Worm (Caenorhabditis elegans): ENCODE data around the gene pde-12.

The pde-12 gene

DNA sequence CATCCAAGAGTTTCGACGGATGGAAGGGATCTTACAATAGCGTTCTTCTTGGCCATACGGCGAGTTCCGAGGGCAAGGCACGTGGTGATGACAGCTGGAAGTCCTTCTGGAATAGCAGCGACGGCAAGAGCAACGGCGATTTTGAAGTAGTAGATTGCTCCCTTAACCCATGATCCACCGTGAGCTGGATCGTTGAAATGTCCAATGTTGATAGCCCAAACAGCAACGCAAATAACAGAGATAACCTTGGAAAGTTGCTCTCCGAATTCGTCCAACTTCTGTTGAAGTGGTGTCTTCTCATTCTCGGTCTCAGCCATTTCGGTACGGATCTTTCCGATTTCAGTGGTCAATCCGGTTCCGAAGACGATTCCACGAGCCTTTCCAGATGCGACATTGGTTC lies 29.6 kb downstream of the pde-12 start:
- TF ChIP-seq cog-1 (tag; optimal IDR thresholded peaks at IDR 0.05) (no peak), flt-1 (GFP tag; IDR thresholded peaks at IDR 0.05) (no peak), T22C8.4 (GFP tag; IDR thresholded peaks at IDR 0.05) (no peak), ztf-29 (GFP tag; IDR thresholded peaks at IDR 0.05) (no peak), med-1 (GFP tag; optimal IDR thresholded peaks at IDR 0.05; ENCODE audit: insufficient read depth) (no peak), ztf-23 (GFP tag; IDR thresholded peaks at IDR 0.05) (no peak), tab-1 (GFP tag; IDR thresholded peaks at IDR 0.05) (no peak), ref-1 (GFP tag; conservative IDR thresholded peaks at IDR 0.05) (no peak), klf-2 (GFP tag; conservative IDR thresholded peaks at IDR 0.05) (no peak)

DNA sequence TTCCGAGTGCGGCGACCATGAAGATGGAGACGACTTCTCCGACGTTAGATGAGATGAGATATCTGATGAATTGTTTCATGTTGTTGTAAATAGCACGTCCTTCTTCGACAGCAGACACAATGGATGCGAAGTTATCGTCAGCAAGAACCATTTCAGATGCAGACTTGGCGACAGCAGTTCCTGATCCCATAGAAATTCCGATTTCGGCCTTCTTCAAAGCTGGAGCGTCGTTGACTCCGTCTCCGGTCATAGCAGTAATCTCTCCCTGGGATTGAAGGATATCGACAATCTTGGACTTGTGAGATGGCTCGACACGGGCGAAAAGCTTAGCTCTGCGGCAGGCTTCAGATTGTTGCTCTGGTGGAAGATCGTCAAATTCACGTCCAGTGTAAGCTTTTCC lies 30.9 kb downstream of the pde-12 start:
- TF ChIP-seq klf-2 (GFP tag; conservative IDR thresholded peaks at IDR 0.05) (no peak), flt-1 (GFP tag; IDR thresholded peaks at IDR 0.05) (no peak), T22C8.4 (GFP tag; IDR thresholded peaks at IDR 0.05) (no peak), ref-1 (GFP tag; conservative IDR thresholded peaks at IDR 0.05) (no peak), tab-1 (GFP tag; IDR thresholded peaks at IDR 0.05) (no peak), ztf-29 (GFP tag; IDR thresholded peaks at IDR 0.05) (no peak)

DNA sequence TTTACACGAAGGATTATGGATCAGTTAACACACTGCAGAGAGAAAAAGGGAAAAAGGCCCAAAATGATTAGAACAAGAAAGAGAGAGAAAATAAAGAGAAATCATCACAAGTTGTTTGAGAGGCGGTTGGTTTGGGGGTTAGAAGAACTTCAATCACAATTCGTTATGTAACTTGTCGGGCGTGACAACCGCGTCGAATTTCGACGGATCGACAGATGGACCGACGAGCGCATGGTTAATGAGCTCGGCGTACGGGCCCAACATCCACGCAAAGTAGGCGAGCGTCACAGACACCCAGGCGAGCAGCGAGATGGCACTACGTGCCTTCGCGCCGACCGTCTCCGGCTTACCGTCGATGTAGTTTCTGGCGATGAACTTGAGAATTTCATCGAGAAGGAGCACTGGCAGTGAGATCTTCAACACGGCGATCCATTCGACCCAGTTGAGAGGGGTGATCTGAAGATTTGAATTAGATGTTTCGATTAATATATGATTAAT lies 32.0 kb downstream of the pde-12 start:
- TF ChIP-seq med-1 (GFP tag; optimal IDR thresholded peaks at IDR 0.05; ENCODE audit: insufficient read depth) (no peak), flt-1 (GFP tag; IDR thresholded peaks at IDR 0.05) (no peak), klf-2 (GFP tag; conservative IDR thresholded peaks at IDR 0.05) (no peak), T22C8.4 (GFP tag; IDR thresholded peaks at IDR 0.05) (no peak), tab-1 (GFP tag; IDR thresholded peaks at IDR 0.05) (no peak), ztf-23 (GFP tag; IDR thresholded peaks at IDR 0.05) (no peak), ref-1 (GFP tag; conservative IDR thresholded peaks at IDR 0.05) (no peak), cog-1 (tag; optimal IDR thresholded peaks at IDR 0.05) (no peak)

DNA sequence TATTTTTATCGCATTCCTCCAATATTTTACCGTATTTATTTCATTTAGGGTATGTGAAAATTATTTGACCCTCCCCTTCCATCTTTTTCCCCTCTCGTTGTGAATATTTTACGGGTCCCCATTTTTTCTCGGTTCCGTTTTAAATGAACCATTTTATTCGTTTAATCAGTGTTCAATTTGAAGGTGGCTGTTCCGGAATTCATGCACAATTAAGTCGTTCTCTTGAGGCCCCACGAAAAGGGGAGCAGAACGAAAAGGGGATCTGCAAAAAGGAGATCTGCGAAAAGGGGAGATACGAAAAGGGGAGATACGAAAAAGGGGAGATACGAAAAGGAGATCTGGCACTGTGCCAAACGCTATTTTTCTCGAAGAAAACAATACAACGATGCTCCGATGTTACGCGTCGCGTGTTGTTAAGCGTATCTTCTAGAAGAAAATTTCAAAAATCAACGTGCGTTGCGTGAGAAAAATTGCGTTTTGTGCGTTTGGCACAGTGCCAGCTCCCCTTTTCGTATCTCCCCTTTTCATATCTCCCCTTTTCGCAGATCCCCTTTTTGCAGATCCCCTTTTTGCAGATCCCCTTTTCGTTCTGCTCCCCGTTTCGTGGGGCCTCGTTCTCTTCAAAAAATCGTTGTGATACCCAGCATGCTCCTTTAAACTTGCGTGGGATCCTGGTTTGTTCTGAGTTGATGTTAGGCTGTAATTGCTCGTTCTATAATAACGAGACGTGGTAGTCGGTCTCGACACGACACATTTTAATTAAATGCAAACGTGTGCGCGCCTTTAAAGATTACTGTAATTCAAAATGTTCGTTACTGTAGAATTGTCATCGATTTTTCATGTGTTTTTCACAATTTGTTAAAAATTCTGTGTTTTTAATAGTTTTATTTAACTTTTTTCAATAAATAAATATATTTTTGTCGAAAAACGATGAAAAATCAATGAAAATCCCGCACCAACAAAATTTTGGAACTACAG lies 33.7 kb downstream of the pde-12 start:
- no peak; the same call in none of the 2 replicates for TF ChIP-seq klf-2 (GFP tag; conservative IDR thresholded peaks at IDR 0.05)
- peak; percentile 60; the same call in 1 of the 2 replicates for TF ChIP-seq ztf-23 (GFP tag; IDR thresholded peaks at IDR 0.05)
- TF ChIP-seq flt-1 (GFP tag; IDR thresholded peaks at IDR 0.05), result peak; percentile 74
- peak; percentile 44 for TF ChIP-seq ref-1 (GFP tag; conservative IDR thresholded peaks at IDR 0.05)
- peak; percentile 22; the same call in 1 of the 2 replicates for TF ChIP-seq T22C8.4 (GFP tag; IDR thresholded peaks at IDR 0.05)

DNA sequence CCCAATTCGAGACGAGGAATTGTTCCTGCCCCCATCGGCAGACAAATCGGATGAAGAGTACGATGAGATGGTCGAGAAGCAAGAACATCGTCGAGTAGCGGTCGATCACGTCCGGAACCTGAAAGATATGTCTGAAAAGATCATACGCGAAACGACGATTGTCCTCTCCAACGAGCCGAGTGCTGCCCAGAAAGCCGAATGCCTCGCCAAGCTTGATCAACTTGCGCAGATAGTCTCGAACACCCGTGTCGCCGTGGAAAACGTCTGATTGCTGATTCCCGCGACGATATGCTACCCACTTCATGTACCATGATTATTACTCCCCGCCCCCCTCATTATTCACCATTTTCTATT lies 34.4 kb downstream of the pde-12 start:
- no peak for TF ChIP-seq med-1 (GFP tag; optimal IDR thresholded peaks at IDR 0.05; ENCODE audit: insufficient read depth)
- no peak for TF ChIP-seq ref-1 (GFP tag; conservative IDR thresholded peaks at IDR 0.05)
- no peak for TF ChIP-seq flt-1 (GFP tag; IDR thresholded peaks at IDR 0.05)
- TF ChIP-seq klf-2 (GFP tag; conservative IDR thresholded peaks at IDR 0.05), result no peak
- TF ChIP-seq ztf-29 (GFP tag; IDR thresholded peaks at IDR 0.05), result no peak
- no peak for TF ChIP-seq cog-1 (tag; optimal IDR thresholded peaks at IDR 0.05)
- no peak for TF ChIP-seq ztf-23 (GFP tag; IDR thresholded peaks at IDR 0.05)
- TF ChIP-seq tab-1 (GFP tag; IDR thresholded peaks at IDR 0.05), result no peak

DNA sequence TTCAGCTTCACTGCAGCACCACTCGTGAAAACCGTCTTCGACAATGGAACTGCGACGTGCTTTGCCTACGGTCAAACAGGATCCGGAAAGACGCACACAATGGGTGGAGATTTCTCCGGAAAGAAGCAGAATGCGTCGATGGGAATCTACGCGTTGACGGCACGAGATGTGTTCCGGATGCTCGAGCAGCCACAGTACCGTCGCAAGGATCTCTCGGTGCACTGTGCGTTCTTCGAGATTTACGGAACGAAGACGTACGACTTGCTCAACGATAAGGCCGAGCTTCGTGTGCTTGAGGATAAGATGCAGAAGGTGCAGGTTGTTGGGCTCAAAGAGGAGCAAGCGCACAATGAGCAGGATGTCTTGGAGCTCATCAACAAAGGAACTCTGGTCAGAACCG lies 35.3 kb downstream of the pde-12 start:
- TF ChIP-seq cog-1 (tag; optimal IDR thresholded peaks at IDR 0.05) (no peak), tab-1 (GFP tag; IDR thresholded peaks at IDR 0.05) (no peak), ztf-23 (GFP tag; IDR thresholded peaks at IDR 0.05) (no peak), ztf-29 (GFP tag; IDR thresholded peaks at IDR 0.05) (no peak), T22C8.4 (GFP tag; IDR thresholded peaks at IDR 0.05) (no peak), flt-1 (GFP tag; IDR thresholded peaks at IDR 0.05) (no peak), med-1 (GFP tag; optimal IDR thresholded peaks at IDR 0.05; ENCODE audit: insufficient read depth) (no peak), klf-2 (GFP tag; conservative IDR thresholded peaks at IDR 0.05) (no peak), ref-1 (GFP tag; conservative IDR thresholded peaks at IDR 0.05) (no peak)

DNA sequence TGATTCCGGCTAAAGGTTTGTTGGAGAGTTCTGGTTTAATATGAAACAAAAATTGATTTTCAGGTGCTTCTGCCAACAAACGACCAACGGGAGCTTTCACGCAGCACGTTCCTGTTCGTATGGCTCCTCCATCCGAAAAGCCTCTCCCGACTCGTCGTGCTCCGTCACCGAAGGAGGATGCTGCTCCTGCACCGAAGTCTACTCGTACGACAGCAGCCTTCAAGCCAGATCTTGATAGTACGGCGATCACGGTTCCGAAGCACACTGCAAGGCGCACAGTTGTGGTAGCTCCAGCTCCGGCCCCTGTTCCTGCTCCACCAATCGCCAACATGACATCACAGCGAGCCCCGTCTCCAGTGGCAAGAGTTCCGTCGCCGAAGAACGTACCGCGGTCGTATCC lies 36.0 kb downstream of the pde-12 start:
- TF ChIP-seq ref-1 (GFP tag; conservative IDR thresholded peaks at IDR 0.05) (no peak), ztf-23 (GFP tag; IDR thresholded peaks at IDR 0.05) (no peak), cog-1 (tag; optimal IDR thresholded peaks at IDR 0.05) (no peak), flt-1 (GFP tag; IDR thresholded peaks at IDR 0.05) (no peak), T22C8.4 (GFP tag; IDR thresholded peaks at IDR 0.05) (no peak), klf-2 (GFP tag; conservative IDR thresholded peaks at IDR 0.05) (no peak), ztf-29 (GFP tag; IDR thresholded peaks at IDR 0.05) (no peak), tab-1 (GFP tag; IDR thresholded peaks at IDR 0.05) (no peak), med-1 (GFP tag; optimal IDR thresholded peaks at IDR 0.05; ENCODE audit: insufficient read depth) (no peak)

DNA sequence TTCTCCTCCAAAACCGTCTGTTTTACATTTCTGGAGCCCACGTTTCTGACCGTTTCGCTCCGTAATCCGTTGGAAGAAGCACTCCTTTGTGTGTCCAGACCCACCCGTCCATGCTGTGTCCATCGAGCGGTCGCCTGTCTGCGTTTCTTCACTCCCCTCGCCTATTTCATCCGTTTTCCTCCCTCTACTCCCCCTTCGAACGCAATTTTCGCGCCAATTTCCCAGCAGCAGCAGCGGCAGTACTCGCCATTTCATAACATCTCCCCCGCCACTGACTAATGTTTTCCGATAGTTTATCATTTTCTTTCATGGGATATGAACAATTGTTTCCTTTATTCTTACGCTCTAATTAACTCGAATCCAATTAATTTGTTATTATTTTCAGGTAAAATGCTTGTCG lies 36.9 kb downstream of the pde-12 start:
- TF ChIP-seq med-1 (GFP tag; optimal IDR thresholded peaks at IDR 0.05; ENCODE audit: insufficient read depth) (no peak), T22C8.4 (GFP tag; IDR thresholded peaks at IDR 0.05) (no peak), tab-1 (GFP tag; IDR thresholded peaks at IDR 0.05) (0 out of 2 replicates have a peak, but pooled peaks have one; percentile 36), ztf-23 (GFP tag; IDR thresholded peaks at IDR 0.05) (peak; percentile 68; the same call in 1 of the 2 replicates)

DNA sequence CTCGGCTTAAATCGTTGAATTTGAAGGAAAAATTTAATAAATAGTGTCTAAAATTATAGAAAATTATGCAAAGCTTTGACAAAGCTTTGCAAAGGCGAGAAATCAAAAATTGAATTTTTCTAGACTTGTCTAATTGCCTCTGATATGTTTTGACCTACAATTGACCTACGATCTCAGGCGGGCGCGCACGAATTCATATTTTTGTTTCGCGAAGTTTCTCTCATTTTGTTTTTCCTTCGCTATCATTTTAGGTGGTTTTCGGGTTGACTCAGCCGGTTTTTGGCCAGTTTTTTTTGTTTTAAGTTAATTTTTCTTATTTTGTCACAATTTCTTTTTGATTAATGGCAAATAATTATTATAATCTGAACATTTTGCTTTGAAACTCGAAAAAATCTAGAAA lies 37.6 kb downstream of the pde-12 start:
- TF ChIP-seq med-1 (GFP tag; optimal IDR thresholded peaks at IDR 0.05; ENCODE audit: insufficient read depth), result no peak
- TF ChIP-seq flt-1 (GFP tag; IDR thresholded peaks at IDR 0.05), result no peak
- no peak for TF ChIP-seq ztf-29 (GFP tag; IDR thresholded peaks at IDR 0.05)
- TF ChIP-seq T22C8.4 (GFP tag; IDR thresholded peaks at IDR 0.05), result no peak

DNA sequence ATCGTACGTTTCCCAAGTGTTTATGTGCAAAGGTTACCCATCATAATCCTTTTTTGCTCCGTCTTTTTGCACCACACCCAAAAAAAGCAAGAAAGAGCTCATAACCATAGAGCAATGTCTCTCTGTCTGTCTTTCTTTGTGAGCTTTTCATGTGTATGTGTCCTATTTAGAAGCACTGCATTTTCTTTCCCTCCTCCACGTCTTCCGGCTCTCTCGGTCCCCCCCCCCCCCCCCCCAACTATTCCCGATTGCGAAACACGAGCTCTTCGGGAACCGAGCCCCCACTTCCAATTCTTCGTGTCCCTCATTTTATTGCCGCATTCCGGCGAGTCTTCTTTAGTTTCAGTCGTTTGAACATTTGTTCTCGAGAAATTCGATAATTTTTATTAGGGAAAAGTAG lies 38.0 kb downstream of the pde-12 start:
- no peak for TF ChIP-seq ztf-23 (GFP tag; IDR thresholded peaks at IDR 0.05)
- TF ChIP-seq med-1 (GFP tag; optimal IDR thresholded peaks at IDR 0.05; ENCODE audit: insufficient read depth), result no peak
- no peak for TF ChIP-seq T22C8.4 (GFP tag; IDR thresholded peaks at IDR 0.05)
- TF ChIP-seq ref-1 (GFP tag; conservative IDR thresholded peaks at IDR 0.05), result no peak
- no peak for TF ChIP-seq klf-2 (GFP tag; conservative IDR thresholded peaks at IDR 0.05)
- TF ChIP-seq ztf-29 (GFP tag; IDR thresholded peaks at IDR 0.05), result no peak
- no peak for TF ChIP-seq flt-1 (GFP tag; IDR thresholded peaks at IDR 0.05)
- TF ChIP-seq cog-1 (tag; optimal IDR thresholded peaks at IDR 0.05), result no peak
- TF ChIP-seq tab-1 (GFP tag; IDR thresholded peaks at IDR 0.05), result no peak

Data from whole organism, midembryonic.